Worm (Caenorhabditis elegans): Measurements from ENCODE around the gene T07F12.2.
A peak's percentile ranks its signal among the peaks of the same experiment; 100 is the strongest.

T07F12.2 gene

DNA sequence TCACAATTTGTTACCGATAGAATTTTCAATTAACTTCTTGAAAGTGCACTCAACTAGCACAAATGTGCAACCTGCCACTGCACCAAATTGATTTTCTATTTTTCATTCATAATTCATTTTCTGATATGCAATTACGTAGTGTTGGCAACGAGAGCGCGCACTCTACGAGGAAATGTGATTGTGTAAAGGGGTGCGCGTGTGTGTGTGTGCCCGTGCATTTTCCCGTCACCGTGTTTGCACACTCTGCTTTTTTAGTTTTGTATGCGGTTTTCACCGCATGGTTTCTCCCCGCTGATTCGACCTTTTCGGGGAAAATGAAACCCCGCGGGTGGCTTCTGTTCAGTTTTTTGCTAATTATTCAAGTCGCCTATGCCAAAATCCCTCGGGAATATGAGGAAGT is at the start of gene T07F12.2:
TSS of gene T07F12.2 (plus strand) at position 87 of the 400 bp plus-strand sequence.
- TF ChIP-seq T22C8.4 (GFP tag; IDR thresholded peaks at IDR 0.05) (no peak), tab-1 (GFP tag; IDR thresholded peaks at IDR 0.05) (peak; percentile 70), ztf-23 (GFP tag; IDR thresholded peaks at IDR 0.05) (peak; percentile 23; the same call in 1 of the 2 replicates), med-1 (GFP tag; optimal IDR thresholded peaks at IDR 0.05; ENCODE audit: insufficient read depth) (no peak), ref-1 (GFP tag; conservative IDR thresholded peaks at IDR 0.05) (no peak), ztf-29 (GFP tag; IDR thresholded peaks at IDR 0.05) (no peak)

DNA sequence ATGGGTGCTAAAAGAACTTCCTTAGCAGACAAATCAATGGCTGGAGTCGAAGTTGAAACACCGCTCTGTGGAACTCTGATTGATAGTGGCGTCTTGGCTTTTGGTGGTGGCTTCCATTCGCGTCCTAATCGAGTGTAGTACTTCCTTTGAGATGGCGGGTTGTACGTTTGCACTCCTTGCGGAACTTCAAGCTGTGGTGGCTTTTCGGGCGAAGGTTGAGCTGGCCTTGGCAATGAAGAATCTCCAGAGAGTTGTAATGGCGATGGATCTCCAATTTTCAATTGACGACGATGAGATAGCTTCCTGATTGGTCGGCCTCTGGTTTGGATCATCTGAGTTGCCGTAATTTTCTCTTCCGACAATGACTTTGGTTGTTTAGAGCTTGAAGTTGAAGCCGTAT is 49.4 kb upstream of the T07F12.2 start:
- no peak for TF ChIP-seq ztf-23 (GFP tag; IDR thresholded peaks at IDR 0.05)

DNA sequence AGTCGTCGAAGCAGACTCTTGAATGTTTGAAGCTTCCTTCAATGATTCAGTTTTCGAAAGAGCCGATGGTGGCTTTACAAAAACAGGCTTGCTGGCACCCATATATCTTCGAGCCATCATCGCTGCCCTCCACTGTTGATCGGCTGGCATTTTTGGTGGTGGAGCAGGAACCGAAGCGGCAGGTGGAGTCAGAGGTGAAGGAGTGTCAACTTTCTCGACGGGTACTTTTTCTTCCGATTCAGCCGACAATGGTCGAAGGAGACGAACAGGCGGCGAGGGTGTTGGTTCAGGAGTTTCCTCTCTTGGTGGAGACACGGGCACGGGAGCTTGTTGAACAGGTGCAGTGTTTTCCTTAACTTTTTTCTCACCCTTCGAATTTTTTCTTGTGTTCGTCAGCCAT is 47.7 kb upstream of the T07F12.2 start:
- TF ChIP-seq flt-1 (GFP tag; IDR thresholded peaks at IDR 0.05) (no peak), ref-1 (GFP tag; conservative IDR thresholded peaks at IDR 0.05) (no peak), med-1 (GFP tag; optimal IDR thresholded peaks at IDR 0.05; ENCODE audit: insufficient read depth) (no peak), ztf-23 (GFP tag; IDR thresholded peaks at IDR 0.05) (no peak), T22C8.4 (GFP tag; IDR thresholded peaks at IDR 0.05) (no peak), cog-1 (tag; optimal IDR thresholded peaks at IDR 0.05) (no peak), klf-2 (GFP tag; conservative IDR thresholded peaks at IDR 0.05) (no peak)

DNA sequence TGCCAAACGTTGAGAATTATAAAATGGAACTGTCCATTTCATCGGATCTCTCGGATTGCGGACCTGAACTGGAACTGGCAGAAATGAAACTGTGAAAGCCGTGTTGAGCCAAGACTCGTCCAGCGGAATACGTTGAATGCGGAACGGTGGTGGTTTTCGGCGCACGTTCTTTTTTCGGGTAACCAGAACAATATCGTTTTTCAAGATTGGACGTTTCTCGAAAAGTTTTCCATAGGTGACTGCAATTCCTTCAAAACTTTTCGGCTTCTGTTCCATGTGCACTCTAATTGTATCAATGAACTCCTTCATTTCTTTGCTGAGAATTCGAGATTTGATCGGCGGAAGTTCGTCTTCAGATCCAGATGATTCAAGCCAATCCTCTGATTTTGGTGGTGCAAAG is 45.3 kb upstream of the T07F12.2 start:
- no peak for TF ChIP-seq klf-2 (GFP tag; conservative IDR thresholded peaks at IDR 0.05)
- no peak for TF ChIP-seq ztf-23 (GFP tag; IDR thresholded peaks at IDR 0.05)
- no peak for TF ChIP-seq cog-1 (tag; optimal IDR thresholded peaks at IDR 0.05)
- no peak for TF ChIP-seq T22C8.4 (GFP tag; IDR thresholded peaks at IDR 0.05)
- no peak for TF ChIP-seq ref-1 (GFP tag; conservative IDR thresholded peaks at IDR 0.05)
- TF ChIP-seq flt-1 (GFP tag; IDR thresholded peaks at IDR 0.05) = no peak
- TF ChIP-seq tab-1 (GFP tag; IDR thresholded peaks at IDR 0.05) = no peak
- TF ChIP-seq ztf-29 (GFP tag; IDR thresholded peaks at IDR 0.05) = no peak
- no peak for TF ChIP-seq med-1 (GFP tag; optimal IDR thresholded peaks at IDR 0.05; ENCODE audit: insufficient read depth)

DNA sequence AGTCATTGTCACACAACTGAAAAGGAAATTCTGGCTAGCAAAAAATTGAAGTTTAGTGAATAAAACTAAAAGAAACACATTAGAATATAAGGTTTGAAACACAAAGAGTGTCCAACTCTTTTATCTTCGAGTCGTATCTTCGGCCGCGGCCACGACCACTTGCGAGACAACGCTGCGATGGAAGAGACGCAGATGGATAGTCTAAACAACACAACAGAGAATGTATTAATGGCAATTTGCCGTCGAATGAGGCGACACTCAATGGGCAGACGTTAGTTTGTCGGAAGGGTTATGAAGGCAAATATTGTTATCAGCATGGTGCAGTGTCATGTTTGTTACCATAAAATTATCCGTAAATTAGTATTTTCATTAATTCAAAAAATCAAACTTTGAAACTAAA is 37.0 kb upstream of the T07F12.2 start, which contains the start of gene F39C12.1:
TSS of gene F39C12.1 (minus strand) at position 136 of the 400 bp plus-strand sequence.
- peak; percentile 47; the same call in 1 of the 2 replicates for TF ChIP-seq flt-1 (GFP tag; IDR thresholded peaks at IDR 0.05)
- no peak for TF ChIP-seq tab-1 (GFP tag; IDR thresholded peaks at IDR 0.05)

DNA sequence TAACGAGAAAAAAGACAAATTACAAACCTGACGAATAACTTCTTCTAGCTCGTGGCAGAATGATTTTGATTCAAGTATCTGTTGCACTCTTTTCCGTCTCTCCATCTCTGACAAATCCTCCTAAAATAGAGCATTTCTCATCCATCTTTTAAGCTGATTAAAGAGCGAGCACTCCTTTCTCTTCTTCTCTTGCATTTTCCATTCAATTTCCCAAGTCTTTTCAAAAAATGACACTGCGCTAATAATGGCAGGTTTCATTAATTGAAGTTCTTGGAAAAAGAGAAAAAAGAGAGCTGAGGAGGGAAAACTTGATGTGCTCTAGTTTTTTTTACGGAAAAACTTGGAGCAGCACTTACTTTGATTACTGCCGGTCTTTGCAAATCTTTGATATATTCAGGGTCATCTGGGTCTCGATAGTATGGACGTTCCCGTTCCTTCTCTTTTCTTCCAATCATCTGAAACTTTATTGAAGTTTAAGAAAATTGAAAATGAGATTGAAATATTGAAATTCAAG is 30.4 kb upstream of the T07F12.2 start, which contains the start of gene add-1:
TSS of gene add-1 (minus strand) at position 464 of the 514 bp plus-strand sequence.
- TF ChIP-seq ref-1 (GFP tag; conservative IDR thresholded peaks at IDR 0.05) (no peak), ztf-23 (GFP tag; IDR thresholded peaks at IDR 0.05) (no peak), T22C8.4 (GFP tag; IDR thresholded peaks at IDR 0.05) (no peak), med-1 (GFP tag; optimal IDR thresholded peaks at IDR 0.05; ENCODE audit: insufficient read depth) (no peak), cog-1 (tag; optimal IDR thresholded peaks at IDR 0.05) (no peak), flt-1 (GFP tag; IDR thresholded peaks at IDR 0.05) (no peak), klf-2 (GFP tag; conservative IDR thresholded peaks at IDR 0.05) (no peak), ztf-29 (GFP tag; IDR thresholded peaks at IDR 0.05) (no peak), tab-1 (GFP tag; IDR thresholded peaks at IDR 0.05) (no peak)

DNA sequence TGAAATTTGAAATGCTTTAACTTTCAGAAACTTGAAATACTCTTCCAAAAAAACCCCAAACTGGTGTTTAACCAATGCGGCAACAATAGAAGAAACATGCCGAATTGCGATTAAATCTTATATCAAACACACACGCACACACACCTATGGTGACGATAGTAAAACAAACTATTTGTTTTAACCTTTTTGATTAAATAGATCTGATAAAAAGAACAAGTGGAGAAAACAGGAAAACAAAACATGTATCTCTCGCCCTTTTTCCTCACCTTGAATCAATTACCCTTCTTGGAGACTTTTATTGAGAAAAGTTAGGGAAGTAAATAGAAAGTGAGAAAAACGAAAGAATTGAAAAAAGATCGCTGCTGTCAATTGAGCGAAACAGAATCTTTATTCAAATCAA is 28.6 kb upstream of the T07F12.2 start:
- TF ChIP-seq ref-1 (GFP tag; conservative IDR thresholded peaks at IDR 0.05) = no peak
- TF ChIP-seq cog-1 (tag; optimal IDR thresholded peaks at IDR 0.05) = no peak
- no peak for TF ChIP-seq med-1 (GFP tag; optimal IDR thresholded peaks at IDR 0.05; ENCODE audit: insufficient read depth)
- no peak for TF ChIP-seq ztf-29 (GFP tag; IDR thresholded peaks at IDR 0.05)
- no peak for TF ChIP-seq T22C8.4 (GFP tag; IDR thresholded peaks at IDR 0.05)
- no peak for TF ChIP-seq tab-1 (GFP tag; IDR thresholded peaks at IDR 0.05)
- no peak for TF ChIP-seq flt-1 (GFP tag; IDR thresholded peaks at IDR 0.05)
- TF ChIP-seq ztf-23 (GFP tag; IDR thresholded peaks at IDR 0.05) = no peak
- no peak for TF ChIP-seq klf-2 (GFP tag; conservative IDR thresholded peaks at IDR 0.05)

DNA sequence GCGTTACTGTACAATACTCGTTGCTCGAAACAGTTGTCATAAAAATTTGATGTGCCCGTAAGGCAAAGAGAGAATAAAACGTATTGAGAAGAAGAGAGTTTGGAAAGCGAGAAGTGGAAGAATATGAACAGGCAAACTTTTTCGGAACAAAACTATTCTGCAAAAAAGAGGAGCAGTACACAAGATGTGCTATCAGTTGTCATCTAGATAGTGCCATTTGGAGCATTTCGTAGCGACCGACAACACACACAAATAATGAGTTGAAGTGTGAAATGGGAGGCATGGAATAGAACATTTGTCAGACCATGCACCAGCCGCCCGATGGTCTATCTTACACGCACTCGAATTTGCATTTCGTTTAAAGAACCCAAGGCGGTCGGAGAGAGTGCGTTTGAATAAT is 28.0 kb upstream of the T07F12.2 start:
- TF ChIP-seq med-1 (GFP tag; optimal IDR thresholded peaks at IDR 0.05; ENCODE audit: insufficient read depth) (no peak), cog-1 (tag; optimal IDR thresholded peaks at IDR 0.05) (no peak), tab-1 (GFP tag; IDR thresholded peaks at IDR 0.05) (no peak), ztf-23 (GFP tag; IDR thresholded peaks at IDR 0.05) (no peak), flt-1 (GFP tag; IDR thresholded peaks at IDR 0.05) (no peak), ztf-29 (GFP tag; IDR thresholded peaks at IDR 0.05) (no peak), T22C8.4 (GFP tag; IDR thresholded peaks at IDR 0.05) (no peak), ref-1 (GFP tag; conservative IDR thresholded peaks at IDR 0.05) (no peak), klf-2 (GFP tag; conservative IDR thresholded peaks at IDR 0.05) (no peak)

DNA sequence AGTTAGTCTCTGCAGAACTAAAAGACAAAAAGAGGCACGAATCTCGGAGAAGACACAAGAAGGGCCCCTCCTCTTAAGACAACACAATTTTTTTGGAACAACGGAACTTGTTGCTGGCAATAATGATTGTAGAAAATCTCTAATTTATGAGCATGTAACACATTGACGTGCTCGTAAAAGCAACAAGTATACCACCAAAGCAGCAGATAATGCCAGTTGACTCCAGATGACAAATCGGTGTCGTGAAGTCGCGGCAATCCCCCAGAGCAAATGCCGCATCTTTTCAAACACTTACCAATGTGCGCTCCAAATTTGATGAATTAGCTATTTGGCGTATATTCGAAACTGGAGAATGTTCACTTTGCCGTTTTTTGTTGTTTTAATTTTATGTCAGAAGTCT is 25.8 kb upstream of the T07F12.2 start:
- no peak for TF ChIP-seq flt-1 (GFP tag; IDR thresholded peaks at IDR 0.05)
- TF ChIP-seq T22C8.4 (GFP tag; IDR thresholded peaks at IDR 0.05) = no peak
- no peak for TF ChIP-seq klf-2 (GFP tag; conservative IDR thresholded peaks at IDR 0.05)
- TF ChIP-seq ztf-29 (GFP tag; IDR thresholded peaks at IDR 0.05) = no peak
- TF ChIP-seq ref-1 (GFP tag; conservative IDR thresholded peaks at IDR 0.05) = no peak
- TF ChIP-seq med-1 (GFP tag; optimal IDR thresholded peaks at IDR 0.05; ENCODE audit: insufficient read depth) = no peak
- TF ChIP-seq tab-1 (GFP tag; IDR thresholded peaks at IDR 0.05) = no peak
- TF ChIP-seq ztf-23 (GFP tag; IDR thresholded peaks at IDR 0.05) = no peak
- TF ChIP-seq cog-1 (tag; optimal IDR thresholded peaks at IDR 0.05) = no peak

DNA sequence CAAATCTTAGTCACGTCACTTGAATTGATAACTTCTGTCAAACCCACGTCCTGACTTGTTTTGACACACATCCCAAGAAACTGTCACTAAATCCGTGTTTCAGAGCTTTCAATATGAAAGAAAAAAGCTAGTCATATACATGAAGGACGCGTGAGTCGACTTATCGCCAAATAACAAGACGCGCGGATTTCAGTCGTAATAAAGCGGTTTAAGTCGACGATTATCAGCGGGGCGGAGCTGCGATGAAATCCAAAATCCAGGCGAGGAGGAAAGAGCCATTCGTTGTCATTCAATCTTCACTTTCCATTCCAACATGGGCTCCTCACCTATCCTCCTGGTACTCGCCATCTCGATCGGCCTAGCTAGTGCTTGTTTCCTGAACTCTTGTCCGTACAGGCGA is 24.2 kb upstream of the T07F12.2 start, which contains the start of gene ntc-1:
TSS of gene ntc-1 (plus strand) at position 301 of the 400 bp plus-strand sequence.
- TF ChIP-seq tab-1 (GFP tag; IDR thresholded peaks at IDR 0.05) (no peak), ztf-23 (GFP tag; IDR thresholded peaks at IDR 0.05) (no peak)

DNA sequence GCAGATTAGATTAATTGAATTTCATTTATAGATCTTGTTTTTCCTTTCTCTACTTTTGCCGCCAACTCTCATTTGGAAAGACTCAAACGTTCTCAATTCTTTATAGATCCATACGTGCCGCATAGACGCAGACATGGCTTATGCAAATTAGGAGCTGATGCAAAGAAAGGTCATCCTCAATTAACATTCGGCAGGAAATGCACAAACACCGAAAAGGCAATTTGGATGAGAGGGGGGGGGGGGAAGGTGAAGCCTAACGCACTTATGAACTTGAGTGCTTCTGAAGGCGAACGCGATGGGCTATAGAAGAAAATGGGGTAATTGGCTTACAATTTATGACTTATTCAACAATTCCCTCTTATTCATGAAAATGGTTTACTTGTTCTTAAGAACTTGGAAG is 20.4 kb upstream of the T07F12.2 start:
- TF ChIP-seq tab-1 (GFP tag; IDR thresholded peaks at IDR 0.05) (peak; percentile 34; the same call in 1 of the 2 replicates), cog-1 (tag; optimal IDR thresholded peaks at IDR 0.05) (no peak)
